Worm (Caenorhabditis elegans): Measurements from ENCODE around the gene F35H8.2.

- TF ChIP-seq unc-55 (GFP tag; optimal IDR thresholded peaks at IDR 0.05), result no peak
- TF ChIP-seq ztf-11 (tag; optimal IDR thresholded peaks at IDR 0.05), result no peak
- no peak for TF ChIP-seq nhr-11 (tag; optimal IDR thresholded peaks at IDR 0.05)
- peak; percentile 17 for TF ChIP-seq nhr-25 (tag; optimal IDR thresholded peaks at IDR 0.05)
- no peak for TF ChIP-seq lin-39 (tag; optimal IDR thresholded peaks at IDR 0.05)
- TF ChIP-seq aly-2 (tag; optimal IDR thresholded peaks at IDR 0.05), result no peak
- no peak for TF ChIP-seq nhr-6 (tag; optimal IDR thresholded peaks at IDR 0.05)
- no peak for TF ChIP-seq ceh-82 (tag; optimal IDR thresholded peaks at IDR 0.05)
- no peak for TF ChIP-seq ama-1 (optimal IDR thresholded peaks at IDR 0.05)
- no peak for TF ChIP-seq mab-5 (tag; optimal IDR thresholded peaks at IDR 0.05)
- TF ChIP-seq nhr-12 (tag; optimal IDR thresholded peaks at IDR 0.05), result no peak
- TF ChIP-seq zag-1 (tag; optimal IDR thresholded peaks at IDR 0.05), result no peak
- no peak for TF ChIP-seq elt-3 (tag; optimal IDR thresholded peaks at IDR 0.05)
- no peak for TF ChIP-seq F13H6.1 (tag; optimal IDR thresholded peaks at IDR 0.05)
Measured at ce11 chrII:9605336-9605735, 50.0 kb downstream of the F35H8.2 start, which contains the start of gene nhr-19.

Data from whole organism, L2 larva.